Fruit fly (Drosophila melanogaster) whole organism: ENCODE measurements around the gene CG16825.

Experiments
- pan ChIP-seq: fragments of >200 bp; optimal IDR thresholded peaks from 2 replicates; lab custom pipeline; 2017
- psq ChIP-seq: fragments of >200 bp; optimal IDR thresholded peaks from 2 replicates; lab custom pipeline; 2017
- usp ChIP-seq: fragments of >200 bp; optimal IDR thresholded peaks from 2 replicates; lab custom pipeline; 2017; ENCODE audit warnings: missing biosample characterization, missing genetic modification characterization, mixed read lengths

dm6 chr2L:13347473-13347872 is 42.9 kb downstream of the CG16825 start, which contains the start of gene CG16826:
- TF ChIP-seq usp (GFP tag; lab: Kevin White, UChicago) (no peak), psq (lab: Kevin White, UChicago) (no peak), pan (no peak)
